Fruit fly (Drosophila melanogaster): ENCODE results near the gene CG3225.

CG3225 gene

DNA sequence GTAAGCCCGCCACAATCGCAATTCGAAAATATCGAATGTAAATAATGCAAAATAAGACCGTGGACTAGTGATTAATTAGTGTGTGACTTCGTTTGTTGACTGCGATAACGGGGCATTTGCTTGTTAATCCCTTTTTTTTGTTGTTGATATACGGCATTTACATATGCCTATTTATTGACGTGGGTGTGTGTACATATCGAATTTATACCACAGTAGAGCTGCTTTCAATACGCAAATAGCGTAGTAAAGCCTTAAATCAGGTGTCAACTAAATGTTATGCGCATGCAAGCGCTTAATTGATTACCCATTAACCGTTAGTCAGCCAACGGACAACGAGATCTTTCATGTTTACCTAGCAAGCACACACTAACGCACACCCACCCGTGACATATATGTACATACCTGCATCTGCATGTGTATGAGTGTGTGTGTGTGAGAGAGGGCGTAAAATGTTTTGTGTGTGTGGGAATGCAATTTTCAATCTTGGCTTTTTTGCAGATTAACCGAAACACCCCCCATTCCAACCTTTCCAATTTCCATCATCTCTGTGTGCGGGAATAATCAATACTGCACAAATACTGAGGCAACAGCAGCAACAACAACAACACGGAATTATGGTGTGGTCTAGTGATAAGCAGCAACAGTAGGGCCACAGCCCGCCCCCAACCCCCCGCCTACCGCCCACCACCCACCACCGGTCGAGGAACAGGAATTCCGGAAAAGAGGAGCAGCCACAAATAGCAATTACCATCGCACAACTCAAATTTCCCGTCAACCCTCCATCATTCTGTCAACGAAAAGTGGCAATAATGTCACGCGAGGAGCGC is 20.7 kb upstream of the CG3225 start (continued):
- TF ChIP-seq prd (optimal IDR thresholded peaks at IDR 0.05) (no peak), prd (GFP tag; IDR thresholded peaks at IDR 0.05) (no peak), NFAT (GFP tag; IDR thresholded peaks at IDR 0.05) (no peak), otp (GFP tag; IDR thresholded peaks at IDR 0.05) (no peak), seq (GFP tag; IDR thresholded peaks at IDR 0.05) (no peak; the same call in 1 of the 2 replicates), sd (tag; optimal IDR thresholded peaks at IDR 0.05) (no peak), HmgZ (tag; optimal IDR thresholded peaks at IDR 0.05) (no peak), CG34376 (GFP tag; optimal IDR thresholded peaks at IDR 0.05) (no peak), C15 (GFP tag; IDR thresholded peaks at IDR 0.05) (no peak), cg (GFP tag; optimal IDR thresholded peaks at IDR 0.05) (peak; percentile 74), CG12236 (GFP tag; optimal IDR thresholded peaks at IDR 0.05) (no peak), CG3847 (GFP tag; IDR thresholded peaks at IDR 0.05) (no peak), B-H1 (GFP tag; IDR thresholded peaks at IDR 0.05) (no peak), CG11696 (GFP tag; IDR thresholded peaks at IDR 0.05) (no peak), sob (GFP tag; IDR thresholded peaks at IDR 0.05) (0 out of 2 replicates have a peak, but pooled peaks have one; percentile 38), CG10654 (GFP tag; optimal IDR thresholded peaks at IDR 0.05) (no peak), gro (GFP tag; optimal IDR thresholded peaks at IDR 0.05) (no peak), dati (GFP tag; IDR thresholded peaks at IDR 0.05) (no peak), zen (tag; optimal IDR thresholded peaks at IDR 0.05) (peak; percentile 61), CG3726 (GFP tag; IDR thresholded peaks at IDR 0.05) (no peak), CG1832 (GFP tag; optimal IDR thresholded peaks at IDR 0.05) (no peak), bigmax (GFP tag; optimal IDR thresholded peaks at IDR 0.05) (no peak), Ets97D (GFP tag; optimal IDR thresholded peaks at IDR 0.05) (no peak), da (GFP tag; optimal IDR thresholded peaks at IDR 0.05) (no peak), cas (GFP tag; IDR thresholded peaks at IDR 0.05) (no peak), ATbp (GFP tag; optimal IDR thresholded peaks at IDR 0.05) (peak; percentile 60), Opbp (GFP tag; IDR thresholded peaks at IDR 0.05; ENCODE audit: partially characterized antibody) (no peak), Hey (tag; optimal IDR thresholded peaks at IDR 0.05) (no peak), CG7745 (tag; optimal IDR thresholded peaks at IDR 0.05) (no peak), CG2712 (tag; optimal IDR thresholded peaks at IDR 0.05) (no peak), CG9727 (GFP tag; optimal IDR thresholded peaks at IDR 0.05) (peak; percentile 8), Side (GFP tag; optimal IDR thresholded peaks at IDR 0.05) (no peak), CG7839 (tag; optimal IDR thresholded peaks at IDR 0.05) (no peak), CG15696 (tag; optimal IDR thresholded peaks at IDR 0.05) (peak; percentile 48), CG12299 (tag; optimal IDR thresholded peaks at IDR 0.05) (peak; percentile 53), CG16779 (GFP tag; IDR thresholded peaks at IDR 0.05) (no peak), lola (GFP tag; optimal IDR thresholded peaks at IDR 0.05) (peak in 1 of 3 experiments; percentile 35), CG5953 (GFP tag; IDR thresholded peaks at IDR 0.05) (peak; percentile 43; the same call in 1 of the 2 replicates), peb (GFP tag; IDR thresholded peaks at IDR 0.05) (no peak), jumu (GFP tag; optimal IDR thresholded peaks at IDR 0.05) (no peak), toy (GFP tag; IDR thresholded peaks at IDR 0.05) (no peak), Chrac-16 (GFP tag; optimal IDR thresholded peaks at IDR 0.05) (no peak), Atf3 (GFP tag; optimal IDR thresholded peaks at IDR 0.05) (no peak), CG3407 (GFP tag; optimal IDR thresholded peaks at IDR 0.05) (peak; percentile 45), esg (GFP tag; conservative IDR thresholded peaks at IDR 0.05) (no peak), CG12104 (GFP tag; optimal IDR thresholded peaks at IDR 0.05) (no peak), ranshi (GFP tag; IDR thresholded peaks at IDR 0.05) (no peak), sna (GFP tag; IDR thresholded peaks at IDR 0.05; ENCODE audit: partially characterized antibody) (no peak), CG16815 (GFP tag; optimal IDR thresholded peaks at IDR 0.05) (no peak), YL-1 (GFP tag; optimal IDR thresholded peaks at IDR 0.05) (no peak)

All from whole organism, embryonic.